Worm (Caenorhabditis elegans): ENCODE measurements around the gene W06D11.2.

- no peak for TF ChIP-seq unc-62 (GFP tag; optimal IDR thresholded peaks at IDR 0.05)
- TF ChIP-seq fos-1 (tag; optimal IDR thresholded peaks at IDR 0.05), result no peak
- no peak for TF ChIP-seq nhr-12 (tag; optimal IDR thresholded peaks at IDR 0.05)
- TF ChIP-seq snpc-4 (tag; optimal IDR thresholded peaks at IDR 0.05), result no peak
- TF ChIP-seq mep-1 (tag; optimal IDR thresholded peaks at IDR 0.05), result no peak
- TF ChIP-seq sox-4 (tag; optimal IDR thresholded peaks at IDR 0.05), result no peak
- TF ChIP-seq C16A3.4 (tag; optimal IDR thresholded peaks at IDR 0.05), result no peak
- no peak for TF ChIP-seq lin-35 (GFP tag; optimal IDR thresholded peaks at IDR 0.05)
- no peak for TF ChIP-seq jun-1 (tag; optimal IDR thresholded peaks at IDR 0.05)
- TF ChIP-seq fkh-10 (GFP tag; optimal IDR thresholded peaks at IDR 0.05), result no peak
Measured at ce11 chrX:12284161-12284560, 12.4 kb downstream of the W06D11.2 start.
